Fruit fly (Drosophila melanogaster) whole organism, pupa: ENCODE data around the gene EndoU.

Source experiments
- CG12605 ChIP-seq: fragments of 200-800 bp; sonication (Bioruptor generic); IDR thresholded peaks from 2 replicates; pipeline ENCODE4 v1.3.6; 2022; ENCODE audit warnings: missing biosample characterization, missing genetic modification characterization
- CG14655 ChIP-seq: fragments of 200-800 bp; sonication (Bioruptor generic); optimal IDR thresholded peaks from 3 replicates; lab custom pipeline; 2017; ENCODE audit warnings: mild to moderate bottlenecking, missing biosample characterization, missing genetic modification reagents, missing genetic modification characterization
- EcR ChIP-seq: fragments of 200-800 bp; sonication (Bioruptor generic); optimal IDR thresholded peaks from 3 replicates; lab custom pipeline; 2019; ENCODE audit warnings: missing biosample characterization, missing genetic modification characterization, mild to moderate bottlenecking, moderate library complexity, missing genetic modification reagents
- Pif1A ChIP-seq: fragments of 200-800 bp; sonication (Bioruptor generic); optimal IDR thresholded peaks from 3 replicates; lab custom pipeline; 2016; ENCODE audit warnings: missing biosample characterization, missing genetic modification characterization
- Pif1B ChIP-seq: fragments of 200-800 bp; sonication (Bioruptor generic); optimal IDR thresholded peaks from 3 replicates; lab custom pipeline; 2016; ENCODE audit warnings: missing biosample characterization, missing genetic modification characterization
- Snoo ChIP-seq: fragments of 200-800 bp; sonication (Bioruptor generic); optimal IDR thresholded peaks from 3 replicates; lab custom pipeline; 2017; ENCODE audit warnings: missing biosample characterization, mild to moderate bottlenecking, missing genetic modification characterization, inconsistent platforms

dm6 chr3R:15917907-15918306, 9.7 kb downstream of the EndoU start, which contains the start of gene CG45105:
- TF ChIP-seq EcR (no peak), Pif1B (GFP tag; lab: Kevin White, UChicago) (no peak), Snoo (tag; lab: Kevin White, UChicago) (no peak), CG14655 (GFP tag; lab: Kevin White, UChicago) (no peak), CG12605 (GFP tag; lab: Robert Waterston, UW) (no peak), Pif1A (GFP tag; lab: Kevin White, UChicago) (no peak)
